Worm (Caenorhabditis elegans): Measurements from ENCODE around the gene gcp-2.1.

- no peak for TF ChIP-seq sea-1 (GFP tag; conservative IDR thresholded peaks at IDR 0.05)
- TF ChIP-seq F13C5.2 (tag; optimal IDR thresholded peaks at IDR 0.05), result no peak
- TF ChIP-seq flt-1 (GFP tag; IDR thresholded peaks at IDR 0.05), result no peak
- TF ChIP-seq tbx-11 (GFP tag; IDR thresholded peaks at IDR 0.05), result no peak
- no peak for TF ChIP-seq B0310.2 (tag; optimal IDR thresholded peaks at IDR 0.05)
- no peak for TF ChIP-seq ets-7 (tag; optimal IDR thresholded peaks at IDR 0.05)
These were observed 22.4 kb downstream of the gcp-2.1 start for ce11 chrX:324021-324420.
